Worm (Caenorhabditis elegans) whole organism, young adult: Measurements from ENCODE around the gene Y61A9LA.12.

ENCODE experiments used
- bed-2 ChIP-seq: fragments of 200-800 bp; sonication (Bioruptor generic); IDR thresholded peaks from 2 replicates; pipeline ENCODE4 v1.3.6; 2022; ENCODE audit warnings: missing genetic modification reagents, missing genetic modification characterization, missing compliant biosample characterization
- hmg-1.2 ChIP-seq: fragments of 200-800 bp; sonication (Bioruptor generic); IDR thresholded peaks from 2 replicates; pipeline ENCODE4 v1.3.6; 2022; ENCODE audit warnings: missing genetic modification reagents, missing genetic modification characterization, missing compliant biosample characterization

- TF ChIP-seq bed-2, result no peak
- peak; percentile 49; the same call in 1 of the 2 replicates for TF ChIP-seq hmg-1.2
These were observed 3.2 kb upstream of the Y61A9LA.12 start for ce11 chrV:4550459-4550858.
